Worm (Caenorhabditis elegans) whole organism, L3 larva: ENCODE measurements around the gene C17F4.3.

Experiments used
- aly-2 ChIP-seq: fragments of 150-350 bp; optimal IDR thresholded peaks from 2 replicates; lab custom pipeline; 2014; ENCODE audit warnings: missing biosample characterization, missing genetic modification characterization
- lin-39 ChIP-seq: fragments of 150-350 bp; optimal IDR thresholded peaks from 2 replicates; lab custom pipeline; 2018; ENCODE audit warnings: missing biosample characterization, missing genetic modification reagents, missing genetic modification characterization
- mdl-1 ChIP-seq: fragments of 150-350 bp; optimal IDR thresholded peaks from 2 replicates; lab custom pipeline; 2014; ENCODE audit warnings: missing biosample characterization, missing genetic modification characterization
- nhr-11 ChIP-seq: fragments of 150-350 bp; optimal IDR thresholded peaks from 2 replicates; lab custom pipeline; 2014; ENCODE audit warnings: missing biosample characterization, missing genetic modification characterization
- nhr-23 ChIP-seq: fragments of 150-350 bp; optimal IDR thresholded peaks from 2 replicates; lab custom pipeline; 2014; ENCODE audit warnings: missing biosample characterization, missing genetic modification reagents, missing genetic modification characterization
- nhr-237 ChIP-seq: fragments of 150-350 bp; optimal IDR thresholded peaks from 2 replicates; lab custom pipeline; 2014; ENCODE audit warnings: missing biosample characterization, missing genetic modification characterization
- nhr-25 ChIP-seq: sonication (generic microtip); optimal IDR thresholded peaks from 2 replicates; lab custom pipeline; 2017; ENCODE audit warnings: missing biosample characterization, missing genetic modification characterization
- nhr-28 ChIP-seq: fragments of 150-350 bp; optimal IDR thresholded peaks from 2 replicates; lab custom pipeline; 2014; ENCODE audit warnings: missing biosample characterization, missing genetic modification characterization
- nhr-76 ChIP-seq: fragments of 150-350 bp; sonication (generic microtip); optimal IDR thresholded peaks from 5 replicates; lab custom pipeline; 2014; ENCODE audit warnings: missing biosample characterization, missing genetic modification characterization
- nhr-77 ChIP-seq: fragments of 150-350 bp; optimal IDR thresholded peaks from 2 replicates; lab custom pipeline; 2014; ENCODE audit warnings: missing biosample characterization, missing genetic modification characterization
- pqm-1 ChIP-seq: fragments of 150-350 bp; optimal IDR thresholded peaks from 2 replicates; lab custom pipeline; 2017; ENCODE audit warnings: missing biosample characterization, missing genetic modification characterization, inconsistent platforms
- zag-1 ChIP-seq: fragments of 150-350 bp; optimal IDR thresholded peaks from 2 replicates; lab custom pipeline; 2014; ENCODE audit warnings: missing biosample characterization, missing genetic modification characterization

DNA sequence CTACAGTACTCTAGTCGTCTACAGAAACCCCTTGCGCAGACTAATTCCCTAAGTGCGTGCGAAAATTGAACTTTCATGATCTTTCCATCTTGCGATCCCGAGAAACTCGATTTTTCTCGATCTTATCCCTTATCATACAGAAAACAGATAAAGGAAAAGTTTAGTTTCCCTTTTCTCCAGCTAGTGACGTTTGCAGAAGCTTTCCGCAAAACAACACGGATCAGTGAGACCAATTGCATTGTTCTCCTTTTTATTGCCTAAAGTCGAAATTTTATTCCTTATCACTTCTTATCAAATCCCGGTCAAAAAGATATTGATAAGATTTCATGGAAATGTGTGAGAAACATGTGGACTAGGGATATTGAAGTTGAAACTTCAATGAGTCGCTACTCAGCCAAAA is 1.5 kb downstream of the C17F4.3 start:
- TF ChIP-seq nhr-28 (tag; lab: Kevin White, UChicago) = no peak
- peak; percentile 35 for TF ChIP-seq nhr-23 (tag; lab: Kevin White, UChicago)
- no peak for TF ChIP-seq pqm-1 (tag; lab: Kevin White, UChicago)
- no peak for TF ChIP-seq lin-39 (tag; lab: Kevin White, UChicago)
- TF ChIP-seq mdl-1 (tag; lab: Kevin White, UChicago) = no peak
- no peak for TF ChIP-seq aly-2 (tag; lab: Kevin White, UChicago)
- no peak for TF ChIP-seq nhr-11
- no peak for TF ChIP-seq nhr-77
- TF ChIP-seq nhr-76 (tag; lab: Kevin White, UChicago) = no peak
- TF ChIP-seq nhr-25 (tag; lab: Kevin White, UChicago) = no peak
- TF ChIP-seq zag-1 (tag; lab: Kevin White, UChicago) = no peak
- TF ChIP-seq nhr-237 (tag; lab: Kevin White, UChicago) = no peak
